Worm (Caenorhabditis elegans) whole organism, midembryonic: ENCODE data around the gene exos-9.

ENCODE experiments used
- T22C8.4 ChIP-seq: fragments of 200-800 bp; sonication (Bioruptor generic); IDR thresholded peaks from 2 replicates; pipeline ENCODE4 v1.3.6; 2022; ENCODE audit warnings: missing genetic modification characterization, missing compliant biosample characterization
- cog-1 ChIP-seq: sonication (generic microtip); optimal IDR thresholded peaks from 2 replicates; lab custom pipeline; 2016; ENCODE audit warnings: missing genetic modification characterization, missing compliant biosample characterization
- flt-1 ChIP-seq: fragments of 200-800 bp; sonication (Bioruptor generic); IDR thresholded peaks from 2 replicates; pipeline ENCODE4 v1.3.6; 2022; ENCODE audit warnings: missing genetic modification characterization, missing compliant biosample characterization
- klf-2 ChIP-seq: fragments of 200-800 bp; sonication (Bioruptor generic); conservative IDR thresholded peaks from 2 replicates; pipeline ENCODE4 v1.3.6; 2022; ENCODE audit warnings: missing genetic modification reagents, missing genetic modification characterization, missing compliant biosample characterization
- med-1 ChIP-seq: sonication (generic microtip); optimal IDR thresholded peaks from 2 replicates; lab custom pipeline; 2017; ENCODE audit warnings: missing genetic modification characterization, mild to moderate bottlenecking, missing compliant biosample characterization, antibody characterized with exemption, missing genetic modification reagents; ENCODE audit not compliant: insufficient read depth
- ref-1 ChIP-seq: fragments of 200-800 bp; sonication (Bioruptor generic); conservative IDR thresholded peaks from 2 replicates; pipeline ENCODE4 v1.3.6; 2022; ENCODE audit warnings: missing genetic modification reagents, missing genetic modification characterization, missing compliant biosample characterization
- tab-1 ChIP-seq: fragments of 200-800 bp; sonication (Bioruptor generic); IDR thresholded peaks from 2 replicates; pipeline ENCODE4 v1.3.6; 2022; ENCODE audit warnings: missing genetic modification characterization, missing compliant biosample characterization
- ztf-23 ChIP-seq: fragments of 200-800 bp; sonication (Bioruptor generic); IDR thresholded peaks from 2 replicates; pipeline ENCODE4 v1.3.6; 2022; ENCODE audit warnings: missing genetic modification reagents, missing genetic modification characterization, missing compliant biosample characterization
- ztf-29 ChIP-seq: fragments of 200-800 bp; sonication (Bioruptor generic); IDR thresholded peaks from 2 replicates; pipeline ENCODE4 v1.3.6; 2022; ENCODE audit warnings: missing genetic modification reagents, missing genetic modification characterization, missing compliant biosample characterization

The exos-9 gene

DNA sequence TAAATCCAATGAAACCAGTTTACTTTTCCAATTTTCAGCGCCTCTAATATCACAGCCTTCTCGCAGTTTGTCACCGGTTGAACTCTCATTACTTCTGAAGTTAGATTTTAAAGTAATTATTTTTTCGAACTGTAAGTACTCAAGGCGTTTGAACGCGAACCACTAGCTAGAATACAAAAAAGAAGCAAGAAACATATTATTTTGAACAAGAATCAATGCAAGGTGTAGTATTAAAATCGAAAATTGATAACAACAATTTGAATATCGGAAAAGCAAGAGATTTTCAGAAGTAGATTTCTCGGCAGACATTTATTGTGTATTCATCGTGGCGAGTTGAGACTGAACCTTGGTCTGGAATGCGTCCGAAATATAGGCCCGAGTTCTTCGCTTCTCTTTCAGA, at the start of gene exos-9:
TSS of gene exos-9 (minus strand) at position 101 of the 400 bp plus-strand sequence.
- TF ChIP-seq med-1 (GFP tag; lab: Kevin White, UChicago): no peak
- no peak for TF ChIP-seq ztf-23
- no peak for TF ChIP-seq cog-1 (tag; lab: Kevin White, UChicago)
- no peak for TF ChIP-seq tab-1 (GFP tag; lab: Robert Waterston, UW)
- no peak for TF ChIP-seq klf-2 (GFP tag; lab: Robert Waterston, UW)
- no peak for TF ChIP-seq flt-1 (GFP tag; lab: Robert Waterston, UW)
- TF ChIP-seq ztf-29 (GFP tag; lab: Robert Waterston, UW): no peak
- no peak for TF ChIP-seq T22C8.4 (GFP tag; lab: Robert Waterston, UW)
- no peak for TF ChIP-seq ref-1

DNA sequence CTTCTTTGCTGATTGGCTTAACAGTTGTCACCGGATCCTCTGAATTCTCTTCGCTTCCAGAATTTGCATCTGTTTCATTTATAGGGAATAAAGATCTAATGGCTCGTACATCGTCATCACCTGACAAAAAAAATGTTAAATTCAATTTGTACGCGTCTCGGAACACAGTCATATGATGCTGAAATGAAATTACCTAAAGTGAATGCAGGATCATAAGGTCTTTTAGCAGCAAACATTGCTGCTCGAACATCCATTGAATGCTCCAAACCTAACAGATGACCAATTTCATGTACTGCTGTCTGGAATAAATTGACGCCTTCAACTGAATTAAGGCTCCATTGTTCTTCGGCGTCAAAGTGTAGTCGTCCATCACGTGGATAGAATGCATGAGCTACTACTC, 48.5 kb upstream of the exos-9 start:
- TF ChIP-seq ztf-23 (no peak), flt-1 (GFP tag; lab: Robert Waterston, UW) (no peak)

DNA sequence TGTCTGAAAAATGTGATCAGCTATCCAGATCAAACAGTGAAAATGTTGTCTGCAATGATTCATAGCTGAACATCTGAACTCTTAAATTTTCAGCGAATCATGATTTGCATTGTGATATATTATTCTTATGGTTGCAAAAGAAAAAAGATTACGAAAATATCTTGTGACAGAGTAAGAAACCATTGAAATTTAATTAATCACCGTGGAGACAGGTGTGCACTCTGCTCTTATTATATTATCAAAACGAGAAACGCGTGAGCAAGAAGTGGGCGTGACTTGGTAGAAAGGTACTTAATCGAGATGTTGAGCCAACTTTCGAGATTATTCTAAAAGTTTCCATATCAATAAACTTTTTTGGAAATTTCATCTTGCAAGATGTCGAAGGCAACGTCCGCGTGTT, 45.1 kb upstream of the exos-9 start, which contains the start of gene osm-10:
TSS of gene osm-10 (plus strand) at position 293 of the 400 bp plus-strand sequence.
- no peak for TF ChIP-seq cog-1 (tag; lab: Kevin White, UChicago)
- TF ChIP-seq klf-2 (GFP tag; lab: Robert Waterston, UW): no peak
- no peak for TF ChIP-seq ref-1
- TF ChIP-seq T22C8.4 (GFP tag; lab: Robert Waterston, UW): no peak
- no peak for TF ChIP-seq ztf-29 (GFP tag; lab: Robert Waterston, UW)
- TF ChIP-seq med-1 (GFP tag; lab: Kevin White, UChicago): no peak
- no peak for TF ChIP-seq flt-1 (GFP tag; lab: Robert Waterston, UW)
- no peak for TF ChIP-seq ztf-23
- TF ChIP-seq tab-1 (GFP tag; lab: Robert Waterston, UW): no peak

DNA sequence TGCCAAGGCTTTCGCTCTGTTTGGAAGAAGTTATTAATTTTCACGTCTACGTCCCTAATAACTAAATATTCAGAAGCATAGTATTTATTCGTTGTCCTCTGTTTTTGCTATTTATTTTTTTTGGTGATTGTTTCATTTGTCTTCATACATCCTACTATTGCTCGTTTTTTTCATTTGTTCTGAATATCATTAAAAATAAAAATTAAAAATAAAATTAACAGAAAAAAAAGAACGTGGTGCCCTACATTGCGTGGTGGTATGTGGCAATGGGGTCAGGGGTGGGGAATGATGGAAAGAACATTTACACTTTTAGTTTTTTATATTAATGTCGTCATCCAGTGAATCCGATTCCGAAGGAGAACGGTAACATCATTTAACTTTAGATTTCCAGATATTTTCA, 43.2 kb upstream of the exos-9 start, which contains the start of gene ztf-31:
TSS of gene ztf-31 (plus strand) at position 301 of the 400 bp plus-strand sequence.
- no peak for TF ChIP-seq cog-1 (tag; lab: Kevin White, UChicago)
- no peak for TF ChIP-seq klf-2 (GFP tag; lab: Robert Waterston, UW)
- TF ChIP-seq ztf-29 (GFP tag; lab: Robert Waterston, UW): no peak

DNA sequence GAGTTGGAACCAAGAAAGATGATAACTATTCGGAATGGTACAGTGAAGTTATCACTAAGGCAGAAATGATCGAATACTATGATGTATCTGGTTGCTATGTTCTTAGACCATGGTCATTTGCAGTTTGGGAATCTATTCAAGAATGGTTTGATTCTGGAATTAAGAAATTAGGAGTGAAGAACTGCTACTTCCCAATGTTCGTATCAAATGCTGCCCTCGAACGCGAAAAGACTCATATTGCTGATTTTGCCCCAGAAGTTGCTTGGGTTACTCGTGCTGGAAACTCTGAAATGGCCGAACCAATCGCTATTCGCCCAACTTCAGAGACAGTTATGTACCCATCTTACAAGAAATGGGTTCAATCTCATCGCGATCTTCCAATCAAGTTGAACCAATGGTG, 41.5 kb upstream of the exos-9 start:
- no peak for TF ChIP-seq cog-1 (tag; lab: Kevin White, UChicago)
- no peak for TF ChIP-seq ref-1
- no peak for TF ChIP-seq flt-1 (GFP tag; lab: Robert Waterston, UW)
- no peak for TF ChIP-seq T22C8.4 (GFP tag; lab: Robert Waterston, UW)
- TF ChIP-seq klf-2 (GFP tag; lab: Robert Waterston, UW): no peak
- TF ChIP-seq ztf-23: no peak
- no peak for TF ChIP-seq med-1 (GFP tag; lab: Kevin White, UChicago)
- no peak for TF ChIP-seq tab-1 (GFP tag; lab: Robert Waterston, UW)
- TF ChIP-seq ztf-29 (GFP tag; lab: Robert Waterston, UW): no peak

DNA sequence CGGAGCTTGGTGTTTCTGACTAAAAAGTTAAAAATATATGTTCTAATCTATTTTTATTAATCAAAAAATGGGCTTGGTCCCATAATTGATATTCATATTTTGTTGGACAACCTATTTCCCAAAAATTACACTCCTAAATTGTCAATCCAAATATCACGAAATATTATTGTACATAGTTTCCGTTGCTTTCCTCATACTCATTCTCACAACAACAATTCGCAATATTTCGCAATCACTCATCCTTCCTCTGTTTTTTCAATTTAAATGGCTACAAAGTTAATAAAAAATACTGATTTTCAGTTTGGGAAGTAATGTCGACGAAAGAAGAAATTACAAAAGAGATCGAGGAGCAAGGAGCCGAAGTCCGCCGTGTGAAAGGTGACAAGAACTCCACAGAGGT, 40.9 kb upstream of the exos-9 start, which contains the start of gene pars-1:
TSS of gene pars-1 (plus strand) at position 301 of the 400 bp plus-strand sequence.
- TF ChIP-seq cog-1 (tag; lab: Kevin White, UChicago) (no peak), ztf-23 (no peak), klf-2 (GFP tag; lab: Robert Waterston, UW) (no peak), T22C8.4 (GFP tag; lab: Robert Waterston, UW) (no peak), ztf-29 (GFP tag; lab: Robert Waterston, UW) (no peak), flt-1 (GFP tag; lab: Robert Waterston, UW) (no peak), tab-1 (GFP tag; lab: Robert Waterston, UW) (no peak), med-1 (GFP tag; lab: Kevin White, UChicago) (no peak), ref-1 (no peak)

DNA sequence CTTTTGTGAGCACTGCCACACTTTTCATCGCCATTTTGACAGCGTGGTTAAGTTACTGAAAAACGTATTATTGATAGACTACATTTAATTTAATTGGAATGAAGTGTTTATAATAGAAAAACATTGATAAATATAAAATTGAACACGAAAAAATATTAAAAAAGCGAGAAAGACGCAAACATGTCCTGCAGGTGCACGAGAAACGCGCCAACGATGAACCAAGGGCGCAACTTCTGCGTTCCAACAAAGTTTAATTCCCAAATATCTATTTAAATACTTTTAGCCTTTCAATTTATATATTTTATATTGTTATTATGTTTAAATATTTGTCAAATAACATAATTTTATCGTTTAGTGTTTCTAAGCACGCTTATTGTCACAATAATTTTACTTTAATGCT, 36.3 kb upstream of the exos-9 start, which contains the start of gene ndus-8:
TSS of gene ndus-8 (minus strand) at position 55 of the 400 bp plus-strand sequence.
- TF ChIP-seq ztf-29 (GFP tag; lab: Robert Waterston, UW): no peak
- no peak for TF ChIP-seq tab-1 (GFP tag; lab: Robert Waterston, UW)
- TF ChIP-seq klf-2 (GFP tag; lab: Robert Waterston, UW): no peak
- TF ChIP-seq cog-1 (tag; lab: Kevin White, UChicago): peak; percentile 21
- TF ChIP-seq med-1 (GFP tag; lab: Kevin White, UChicago): no peak
- no peak for TF ChIP-seq ref-1
- TF ChIP-seq ztf-23: no peak

DNA sequence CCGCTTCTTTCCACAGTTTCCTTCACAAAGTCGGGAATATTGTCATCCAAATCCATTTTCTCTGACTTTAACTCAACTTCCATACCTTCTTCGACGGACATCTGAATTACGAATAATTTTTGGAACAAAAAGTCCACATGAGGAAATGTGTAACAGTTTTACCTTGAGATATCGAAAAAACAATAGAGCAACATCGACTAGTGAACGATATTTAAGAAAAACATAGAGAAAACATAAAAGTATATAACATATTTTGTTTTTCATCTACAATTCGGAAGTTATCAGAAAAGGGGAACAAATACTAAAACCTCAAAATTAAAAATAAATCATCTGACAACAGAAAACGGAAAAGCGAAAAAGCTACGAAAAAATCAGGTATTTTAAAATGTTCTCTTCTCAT, 34.9 kb upstream of the exos-9 start, which contains the start of gene adr-2:
TSS of gene adr-2 (minus strand) at position 101 of the 400 bp plus-strand sequence.
- no peak for TF ChIP-seq ztf-29 (GFP tag; lab: Robert Waterston, UW)

DNA sequence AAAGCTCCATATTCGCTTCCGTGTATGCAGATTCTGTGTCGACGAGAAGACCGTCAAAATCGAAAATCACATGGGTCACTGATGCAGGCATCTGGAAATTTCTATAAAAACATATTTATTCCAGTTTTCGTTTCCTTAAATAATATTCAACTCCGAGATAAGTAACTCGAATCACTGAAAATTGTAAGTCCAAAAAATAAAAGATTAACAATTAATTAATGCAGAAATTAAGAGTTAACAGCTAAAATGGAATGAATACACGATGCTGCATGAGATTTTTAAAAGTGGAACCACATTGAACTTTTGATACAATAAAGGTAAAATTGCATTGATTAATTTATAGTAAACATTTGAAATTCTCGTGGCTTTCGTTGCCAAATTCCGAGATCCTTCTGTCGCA, 33.0 kb upstream of the exos-9 start, which contains the start of gene R151.10:
TSS of gene R151.10 (minus strand) at position 101 of the 400 bp plus-strand sequence.
- TF ChIP-seq ztf-29 (GFP tag; lab: Robert Waterston, UW) (no peak), ref-1 (no peak), med-1 (GFP tag; lab: Kevin White, UChicago) (no peak), klf-2 (GFP tag; lab: Robert Waterston, UW) (no peak), flt-1 (GFP tag; lab: Robert Waterston, UW) (no peak)

DNA sequence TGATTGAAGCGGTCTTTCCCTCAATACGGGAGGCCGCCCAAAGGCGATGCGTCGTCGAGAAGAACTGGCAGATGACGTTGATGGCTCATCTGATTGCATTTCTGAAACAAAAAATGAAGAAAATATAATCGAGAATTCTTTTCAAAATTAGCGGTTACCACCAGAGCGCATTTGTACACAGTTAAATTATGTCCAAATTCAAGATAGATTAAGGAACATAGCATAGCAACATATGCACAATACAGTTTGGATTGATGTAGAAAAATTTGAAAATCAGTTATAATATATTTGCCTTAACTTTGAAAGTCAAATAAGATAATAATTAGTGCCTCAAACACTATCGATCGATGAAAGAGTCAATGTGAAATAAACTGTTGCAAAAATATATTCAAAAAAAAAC, 31.8 kb upstream of the exos-9 start, which contains the start of gene R151.8:
TSS of gene R151.8 (minus strand) at position 101 of the 400 bp plus-strand sequence.
- TF ChIP-seq T22C8.4 (GFP tag; lab: Robert Waterston, UW) (no peak), klf-2 (GFP tag; lab: Robert Waterston, UW) (no peak), ztf-29 (GFP tag; lab: Robert Waterston, UW) (no peak)
